Fruit fly (Drosophila melanogaster): ENCODE measurements around the gene PGAP5.
A peak's percentile ranks its signal among the peaks of the same experiment; 100 is the strongest.

The PGAP5 gene

DNA sequence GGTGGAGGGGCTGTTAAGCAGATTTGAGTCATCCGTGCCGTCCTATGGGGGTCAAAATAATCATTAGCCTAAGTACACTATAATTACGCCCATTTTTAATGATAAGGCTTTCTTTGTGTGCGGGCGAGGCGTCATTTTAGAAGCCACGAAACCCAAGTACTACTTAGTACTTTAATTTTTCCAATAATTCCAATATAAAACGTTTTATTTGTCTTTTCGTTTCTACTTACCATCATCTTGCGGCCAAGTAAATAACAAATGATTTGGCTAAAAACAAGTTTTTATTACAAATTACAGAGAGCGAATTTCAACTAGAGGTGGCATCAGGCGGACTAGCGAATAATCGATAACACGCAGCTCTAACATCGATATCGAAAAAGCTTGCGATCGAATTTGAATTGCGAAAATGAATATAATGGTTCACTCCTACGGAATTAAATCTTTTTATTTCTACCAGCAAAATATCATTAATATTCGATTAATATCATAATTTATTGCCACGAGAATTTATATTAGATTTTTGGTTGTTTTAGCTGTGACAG, 21.8 kb downstream of the PGAP5 start, which contains the start of gene Snx6:
Gene Snx6, minus strand, starts transcription at position 349 of the 542 bp plus-strand sequence.
- no peak for TF ChIP-seq CG17801 (GFP tag; optimal IDR thresholded peaks at IDR 0.05; ENCODE audit: partially characterized antibody)

DNA sequence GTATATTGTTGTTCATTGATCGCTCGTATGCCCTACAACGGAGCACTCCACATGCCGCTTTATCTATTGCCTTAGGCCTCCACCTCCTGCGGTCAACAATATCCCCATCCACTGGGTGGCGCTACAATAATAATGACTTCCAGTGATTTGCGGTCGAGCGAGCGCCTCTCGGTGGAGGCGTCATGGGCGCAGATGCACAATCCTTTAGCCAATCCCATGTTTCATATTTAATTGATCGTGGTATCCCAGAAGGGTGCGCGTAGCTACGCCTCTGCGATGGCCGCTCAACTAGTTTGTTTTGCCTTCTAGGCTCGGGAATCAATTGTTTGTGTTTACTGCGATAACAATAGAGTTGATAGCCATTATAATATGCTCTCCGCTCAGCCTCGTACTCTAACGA, 30.5 kb downstream of the PGAP5 start:
- no peak for TF ChIP-seq CG17801 (GFP tag; optimal IDR thresholded peaks at IDR 0.05; ENCODE audit: partially characterized antibody)

DNA sequence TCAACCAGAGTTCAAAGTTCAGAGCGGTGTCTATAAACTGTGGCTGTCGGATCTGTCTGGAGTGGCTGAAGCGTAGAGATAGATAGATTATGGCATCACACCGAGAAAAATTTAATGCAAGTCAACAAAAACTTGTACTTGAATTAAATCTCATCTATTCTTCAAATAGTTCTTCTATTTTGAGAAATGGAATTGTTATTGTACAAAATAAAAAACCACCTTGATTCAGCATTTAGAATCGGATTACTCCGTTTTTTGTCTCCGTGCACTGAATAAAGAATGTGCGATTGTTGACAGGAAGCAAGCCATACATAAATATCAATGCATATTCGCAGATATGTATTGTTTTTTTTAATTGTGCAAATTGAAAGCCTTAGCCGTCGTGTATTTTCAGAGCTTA, 30.9 kb downstream of the PGAP5 start:
- peak; percentile 28 for TF ChIP-seq CG17801 (GFP tag; optimal IDR thresholded peaks at IDR 0.05; ENCODE audit: partially characterized antibody)

dm6 chr2L:8230255-8230654, 31.6 kb downstream of the PGAP5 start:
- TF ChIP-seq CG17801 (GFP tag; optimal IDR thresholded peaks at IDR 0.05; ENCODE audit: partially characterized antibody): no peak

- TF ChIP-seq CG17801 (GFP tag; optimal IDR thresholded peaks at IDR 0.05; ENCODE audit: partially characterized antibody): no peak
Observed at dm6 chr2L:8232389-8232788, 33.7 kb downstream of the PGAP5 start.

- no peak for TF ChIP-seq CG17801 (GFP tag; optimal IDR thresholded peaks at IDR 0.05; ENCODE audit: partially characterized antibody)
Observed at dm6 chr2L:8233571-8233970, 34.9 kb downstream of the PGAP5 start.

DNA sequence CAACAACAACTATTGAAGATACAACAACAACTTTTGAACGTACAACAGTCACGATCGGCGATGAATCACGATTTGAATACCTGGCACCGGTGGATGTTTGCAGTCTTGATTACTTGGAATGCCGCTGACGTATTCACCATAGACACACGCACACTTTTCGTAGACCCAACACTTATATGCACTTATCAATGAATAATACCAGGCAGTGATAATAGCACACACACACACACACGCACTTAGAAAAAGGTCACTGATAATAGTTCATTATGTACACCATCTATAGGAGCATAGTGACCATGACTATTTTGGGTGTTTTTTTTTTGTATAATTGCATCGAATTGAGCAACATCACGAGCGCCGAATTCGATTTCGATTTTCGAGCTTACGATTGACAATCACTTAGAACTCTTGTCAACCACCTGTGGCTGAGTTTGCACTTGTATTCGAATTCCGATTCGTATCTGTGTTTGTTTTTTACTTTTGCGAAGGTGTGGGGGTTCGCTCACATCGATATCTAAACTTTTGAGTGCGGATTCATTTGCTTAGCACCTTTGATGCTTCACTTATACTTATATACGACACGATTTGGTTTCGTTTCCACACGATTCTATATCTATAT, 40.5 kb downstream of the PGAP5 start:
- no peak for TF ChIP-seq CG17801 (GFP tag; optimal IDR thresholded peaks at IDR 0.05; ENCODE audit: partially characterized antibody)

- peak; percentile 66 for TF ChIP-seq CG17801 (GFP tag; optimal IDR thresholded peaks at IDR 0.05; ENCODE audit: partially characterized antibody)
Observed at dm6 chr2L:8239712-8240245, 41.1 kb downstream of the PGAP5 start, which contains the start of gene Pvr. Gene Pvr (minus strand): TSS chr2L:8239878.

- no peak for TF ChIP-seq CG17801 (GFP tag; optimal IDR thresholded peaks at IDR 0.05; ENCODE audit: partially characterized antibody)
Observed at dm6 chr2L:8241700-8242099, 43.0 kb downstream of the PGAP5 start, which contains the start of gene Spn28F. Gene Spn28F (minus strand): TSS chr2L:8241800.

DNA sequence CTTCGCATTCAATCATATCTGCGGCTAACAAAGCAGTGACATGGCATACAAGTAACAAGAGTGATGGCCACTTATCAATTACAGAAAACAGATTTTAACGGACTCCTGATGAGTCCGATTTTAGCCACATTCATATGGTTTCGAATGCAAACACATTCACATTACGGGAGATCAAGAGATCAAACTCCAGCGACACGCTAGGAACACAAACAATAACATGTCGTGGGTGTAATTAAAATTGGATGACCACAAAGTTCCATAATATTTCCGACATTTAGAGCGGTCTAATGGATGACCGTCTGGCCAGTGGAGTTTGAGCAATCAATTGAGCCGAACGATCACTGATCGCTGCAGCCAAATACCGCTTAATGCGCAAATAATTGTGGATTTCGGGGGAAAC, 43.5 kb downstream of the PGAP5 start, which contains the start of gene CG14277:
Gene CG14277, plus strand, starts transcription at position 301 of the 400 bp plus-strand sequence.
- no peak for TF ChIP-seq CG17801 (GFP tag; optimal IDR thresholded peaks at IDR 0.05; ENCODE audit: partially characterized antibody)

dm6 chr2L:8243903-8244302, 45.2 kb downstream of the PGAP5 start, which contains the start of gene CG43057:
Gene CG43057 (minus strand): TSS chr2L:8244003.
- TF ChIP-seq CG17801 (GFP tag; optimal IDR thresholded peaks at IDR 0.05; ENCODE audit: partially characterized antibody): no peak

All from ovary, adult (tissue).